Worm (Caenorhabditis elegans) whole organism, L2 larva: ENCODE data around the gene mig-18.

Experiments
- ama-1 ChIP-seq: fragments of 150-350 bp; optimal IDR thresholded peaks from 2 replicates; lab custom pipeline; 2018; ENCODE audit warnings: inconsistent platforms
- ceh-16 ChIP-seq: fragments of 150-350 bp; optimal IDR thresholded peaks from 2 replicates; lab custom pipeline; 2014; ENCODE audit warnings: missing biosample characterization, missing genetic modification characterization
- fos-1 ChIP-seq: fragments of 150-350 bp; optimal IDR thresholded peaks from 2 replicates; lab custom pipeline; 2014; ENCODE audit warnings: missing biosample characterization, missing genetic modification characterization
- lin-39 ChIP-seq: fragments of 150-350 bp; optimal IDR thresholded peaks from 2 replicates; lab custom pipeline; 2014; ENCODE audit warnings: missing biosample characterization, missing genetic modification reagents, missing genetic modification characterization
- mab-5 ChIP-seq: fragments of 150-350 bp; optimal IDR thresholded peaks from 2 replicates; lab custom pipeline; 2014; ENCODE audit warnings: missing biosample characterization, missing genetic modification characterization
- nhr-10 ChIP-seq: sonication (generic microtip); optimal IDR thresholded peaks from 2 replicates; lab custom pipeline; 2017; ENCODE audit warnings: missing biosample characterization, missing genetic modification characterization
- nhr-77 ChIP-seq: fragments of 150-350 bp; optimal IDR thresholded peaks from 2 replicates; lab custom pipeline; 2014; ENCODE audit warnings: missing biosample characterization, missing genetic modification characterization
- skn-1 ChIP-seq: sonication (generic microtip); optimal IDR thresholded peaks from 2 replicates; lab custom pipeline; 2017; ENCODE audit warnings: missing biosample characterization, missing genetic modification characterization
- unc-39 ChIP-seq: fragments of 150-350 bp; optimal IDR thresholded peaks from 2 replicates; lab custom pipeline; 2014; ENCODE audit warnings: missing biosample characterization, missing genetic modification characterization
- ztf-4 ChIP-seq: fragments of 150-350 bp; optimal IDR thresholded peaks from 2 replicates; lab custom pipeline; 2014; ENCODE audit warnings: missing biosample characterization, missing genetic modification characterization

DNA sequence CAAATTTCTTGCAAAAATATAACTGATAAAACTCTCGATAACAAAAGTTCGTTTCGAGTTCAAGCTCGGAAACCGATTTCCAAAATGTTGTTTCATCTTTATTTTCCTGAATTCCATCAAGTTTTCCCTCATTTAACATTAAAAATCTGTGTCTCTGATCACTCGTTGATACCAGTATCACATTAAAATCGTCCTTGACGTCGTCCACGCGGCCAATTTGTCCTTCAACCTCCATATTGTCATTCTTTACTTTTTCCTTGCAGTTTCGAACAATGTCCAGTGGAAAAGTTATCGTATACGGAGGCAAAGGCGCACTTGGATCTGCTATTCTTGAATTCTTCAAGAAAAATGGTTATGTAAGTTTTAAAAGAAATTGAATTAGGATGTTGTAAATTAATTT lies 9.4 kb upstream of the mig-18 start, which contains the start of gene qdpr-1:
- TF ChIP-seq lin-39 (tag; lab: Kevin White, UChicago) (no peak), nhr-77 (no peak), ztf-4 (tag; lab: Kevin White, UChicago) (no peak), ceh-16 (no peak), skn-1 (tag; lab: Kevin White, UChicago) (no peak), fos-1 (tag; lab: Kevin White, UChicago) (no peak), mab-5 (tag; lab: Kevin White, UChicago) (no peak), nhr-10 (tag; lab: Kevin White, UChicago) (no peak), unc-39 (no peak), ama-1 (no peak)
